Fruit fly (Drosophila melanogaster): ENCODE measurements around the gene Alg13.

Alg13 gene

DNA sequence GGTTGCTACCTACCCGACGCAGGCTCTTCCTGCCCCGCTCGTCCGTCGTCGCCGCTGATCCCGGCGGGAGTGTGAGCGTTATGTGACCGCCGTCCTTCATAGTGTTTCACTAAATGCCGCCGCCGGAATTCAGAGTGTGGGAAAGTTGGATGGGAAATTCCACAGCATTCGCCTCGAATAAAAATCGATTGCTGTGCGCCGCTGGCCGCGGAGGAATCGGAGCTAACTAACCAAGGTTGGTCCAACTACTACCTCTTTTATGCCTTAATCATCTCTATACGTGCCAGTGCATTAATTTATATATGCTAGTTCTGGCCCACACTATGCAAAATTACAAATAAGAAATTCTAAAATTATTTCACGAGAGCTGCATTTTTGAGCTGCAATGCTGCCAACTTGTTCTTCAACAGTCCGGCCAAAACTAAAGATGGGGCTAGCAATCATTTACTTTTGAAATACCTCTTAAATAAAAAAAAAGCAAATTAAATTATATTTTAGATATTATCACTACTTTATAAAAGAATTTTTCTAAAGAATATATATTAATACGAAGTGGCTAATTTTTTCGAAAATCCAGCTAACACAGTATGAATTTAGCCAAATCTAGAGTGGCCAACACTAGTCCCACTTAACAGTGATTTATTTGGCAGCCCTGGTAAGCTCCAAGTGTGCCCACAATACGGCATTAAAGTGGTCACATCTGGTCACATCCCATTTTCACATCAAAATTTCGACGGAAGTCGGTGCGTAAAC lies 25.8 kb downstream of the Alg13 start, which contains the start of the genes alpha-Man-Ib and Pdhb (continued):
- TF ChIP-seq slp2 (GFP tag; optimal IDR thresholded peaks at IDR 0.05) = peak; percentile 10
- TF ChIP-seq crc (GFP tag; optimal IDR thresholded peaks at IDR 0.05) = no peak
- TF ChIP-seq stc (GFP tag; IDR thresholded peaks at IDR 0.05) = peak; percentile 75
- TF ChIP-seq CG2129 (GFP tag; IDR thresholded peaks at IDR 0.05; ENCODE audit: partially characterized antibody) = no peak
- peak; percentile 97 for TF ChIP-seq onecut (GFP tag; IDR thresholded peaks at IDR 0.05)
- peak; percentile 50; the same call in 1 of the 2 replicates for TF ChIP-seq ro (GFP tag; IDR thresholded peaks at IDR 0.05)
- TF ChIP-seq bcd (GFP tag; optimal IDR thresholded peaks at IDR 0.05) = no peak
- TF ChIP-seq CG6813 (GFP tag; optimal IDR thresholded peaks at IDR 0.05) = peak; percentile 51
- TF ChIP-seq Nf-YA (GFP tag; IDR thresholded peaks at IDR 0.05) = 0 out of 2 replicates have a peak, but pooled peaks have one; percentile 45
- no peak for TF ChIP-seq sima (GFP tag; optimal IDR thresholded peaks at IDR 0.05)
- peak; percentile 71 for TF ChIP-seq CG4328 (GFP tag; optimal IDR thresholded peaks at IDR 0.05)
- peak; percentile 89 for TF ChIP-seq gem (tag; optimal IDR thresholded peaks at IDR 0.05)
- TF ChIP-seq trem (tag; optimal IDR thresholded peaks at IDR 0.05) = peak; percentile 99
- peak; percentile 63 for TF ChIP-seq HLH54F (GFP tag; optimal IDR thresholded peaks at IDR 0.05)
- TF ChIP-seq ci (GFP tag; IDR thresholded peaks at IDR 0.05) = peak; percentile 23; the same call in 1 of the 3 replicates
- peak; percentile 19 for TF ChIP-seq CHES-1-like (GFP tag; optimal IDR thresholded peaks at IDR 0.05)
- no peak for TF ChIP-seq CG2199 (GFP tag; IDR thresholded peaks at IDR 0.05)
- peak; percentile 11 for TF ChIP-seq pfk (GFP tag; optimal IDR thresholded peaks at IDR 0.05)
- peak; percentile 82 for TF ChIP-seq Aef1 (GFP tag; IDR thresholded peaks at IDR 0.05)
- no peak for TF ChIP-seq CG12071 (GFP tag; optimal IDR thresholded peaks at IDR 0.05)
- TF ChIP-seq Xbp1 (GFP tag; optimal IDR thresholded peaks at IDR 0.05) = peak; percentile 87
- peak; percentile 92 for TF ChIP-seq sd (tag; optimal IDR thresholded peaks at IDR 0.05)
- peak; percentile 77 for TF ChIP-seq ken (GFP tag; IDR thresholded peaks at IDR 0.05)
- peak; percentile 94 for TF ChIP-seq Sry-β (GFP tag; optimal IDR thresholded peaks at IDR 0.05)
- TF ChIP-seq CG1647 (GFP tag; optimal IDR thresholded peaks at IDR 0.05) = peak; percentile 22
- peak; percentile 97 for TF ChIP-seq CG3995 (GFP tag; optimal IDR thresholded peaks at IDR 0.05)
- peak; percentile 20 for TF ChIP-seq maf-S (GFP tag; optimal IDR thresholded peaks at IDR 0.05)
- peak; percentile 64 for TF ChIP-seq CG8290 (GFP tag; optimal IDR thresholded peaks at IDR 0.05)
- peak in 1 of 2 experiments; percentile 52 for TF ChIP-seq CG8290 (tag; optimal IDR thresholded peaks at IDR 0.05)
- peak; percentile 85 for TF ChIP-seq al (GFP tag; IDR thresholded peaks at IDR 0.05)
- peak; percentile 93 for TF ChIP-seq CG3847 (GFP tag; IDR thresholded peaks at IDR 0.05)
- peak; percentile 42 for TF ChIP-seq CG17802 (tag; optimal IDR thresholded peaks at IDR 0.05)
- TF ChIP-seq PHDP (tag; optimal IDR thresholded peaks at IDR 0.05) = peak; percentile 72
- TF ChIP-seq Hand (GFP tag; optimal IDR thresholded peaks at IDR 0.05) = no peak
- TF ChIP-seq CG1832 (GFP tag; optimal IDR thresholded peaks at IDR 0.05) = no peak
- peak; percentile 69 for TF ChIP-seq ewg (GFP tag; optimal IDR thresholded peaks at IDR 0.05)
- 0 out of 2 replicates have a peak, but pooled peaks have one; percentile 38 for TF ChIP-seq wdn (GFP tag; IDR thresholded peaks at IDR 0.05)
- TF ChIP-seq HmgD (GFP tag; optimal IDR thresholded peaks at IDR 0.05) = peak; percentile 49
- TF ChIP-seq Fer1 (GFP tag; optimal IDR thresholded peaks at IDR 0.05) = peak; percentile 63
- no peak for TF ChIP-seq Side (GFP tag; optimal IDR thresholded peaks at IDR 0.05)
- TF ChIP-seq CG30431 (GFP tag; optimal IDR thresholded peaks at IDR 0.05) = peak; percentile 68
- peak; percentile 45 for TF ChIP-seq Sin3A (optimal IDR thresholded peaks at IDR 0.05)
- TF ChIP-seq Bdp1 (GFP tag; optimal IDR thresholded peaks at IDR 0.05) = no peak
- peak; percentile 6 for TF ChIP-seq jumu (GFP tag; optimal IDR thresholded peaks at IDR 0.05)
- TF ChIP-seq Dll (GFP tag; IDR thresholded peaks at IDR 0.05; ENCODE audit: partially characterized antibody) = peak; percentile 57; the same call in 2 of the 4 replicates
- TF ChIP-seq az2 (GFP tag; optimal IDR thresholded peaks at IDR 0.05) = peak; percentile 77
- no peak for TF ChIP-seq tna (GFP tag; IDR thresholded peaks at IDR 0.05; ENCODE audit: partially characterized antibody)
- TF ChIP-seq unc-4 (GFP tag; IDR thresholded peaks at IDR 0.05; ENCODE audit: partially characterized antibody) = 0 out of 2 replicates have a peak, but pooled peaks have one; percentile 38
- TF ChIP-seq otp (GFP tag; IDR thresholded peaks at IDR 0.05) = no peak; the same call in 2 of the 3 replicates
- peak; percentile 63 for TF ChIP-seq stwl (tag; optimal IDR thresholded peaks at IDR 0.05)
